Worm (Caenorhabditis elegans): ENCODE data around the gene F39G3.2.

DNA sequence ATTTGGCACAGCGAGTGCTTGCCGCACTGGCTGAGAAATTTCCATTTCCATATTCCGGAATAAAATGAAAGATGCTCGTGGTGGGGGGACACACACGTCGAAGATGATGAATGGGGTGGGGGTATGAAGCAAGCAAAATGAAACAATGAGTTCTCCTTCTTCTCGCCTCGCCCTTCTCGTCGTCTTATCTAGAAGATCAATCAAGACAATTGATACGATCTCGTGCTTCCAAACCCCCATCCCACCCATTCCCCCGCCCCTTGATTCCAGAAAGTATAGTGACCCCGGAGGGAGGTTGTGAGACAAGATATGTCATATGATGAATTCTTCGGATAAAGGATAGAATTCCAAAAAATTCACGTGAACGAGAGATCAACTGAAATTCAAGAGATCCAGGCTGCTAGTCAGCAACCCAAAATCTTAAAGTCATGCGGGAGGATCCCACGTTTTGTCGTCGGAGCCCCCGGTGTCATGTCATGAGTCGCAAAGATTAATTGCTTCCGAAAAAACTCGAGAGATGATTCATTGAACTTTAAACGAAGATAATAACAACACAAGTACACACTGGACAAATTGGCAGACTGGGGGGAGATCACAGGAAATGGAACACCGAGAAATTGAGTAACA is 43.1 kb upstream of the F39G3.2 start:
- TF ChIP-seq dao-5 (tag; optimal IDR thresholded peaks at IDR 0.05), result no peak
- no peak for TF ChIP-seq W03F9.2 (tag; optimal IDR thresholded peaks at IDR 0.05)
- TF ChIP-seq him-1 (tag; optimal IDR thresholded peaks at IDR 0.05), result no peak

Data from whole organism, L4/young adult.